Fruit fly (Drosophila melanogaster): ENCODE measurements around the gene CG7101.
A peak's percentile ranks its signal among the peaks of the same experiment; 100 is the strongest.

CG7101 gene

DNA sequence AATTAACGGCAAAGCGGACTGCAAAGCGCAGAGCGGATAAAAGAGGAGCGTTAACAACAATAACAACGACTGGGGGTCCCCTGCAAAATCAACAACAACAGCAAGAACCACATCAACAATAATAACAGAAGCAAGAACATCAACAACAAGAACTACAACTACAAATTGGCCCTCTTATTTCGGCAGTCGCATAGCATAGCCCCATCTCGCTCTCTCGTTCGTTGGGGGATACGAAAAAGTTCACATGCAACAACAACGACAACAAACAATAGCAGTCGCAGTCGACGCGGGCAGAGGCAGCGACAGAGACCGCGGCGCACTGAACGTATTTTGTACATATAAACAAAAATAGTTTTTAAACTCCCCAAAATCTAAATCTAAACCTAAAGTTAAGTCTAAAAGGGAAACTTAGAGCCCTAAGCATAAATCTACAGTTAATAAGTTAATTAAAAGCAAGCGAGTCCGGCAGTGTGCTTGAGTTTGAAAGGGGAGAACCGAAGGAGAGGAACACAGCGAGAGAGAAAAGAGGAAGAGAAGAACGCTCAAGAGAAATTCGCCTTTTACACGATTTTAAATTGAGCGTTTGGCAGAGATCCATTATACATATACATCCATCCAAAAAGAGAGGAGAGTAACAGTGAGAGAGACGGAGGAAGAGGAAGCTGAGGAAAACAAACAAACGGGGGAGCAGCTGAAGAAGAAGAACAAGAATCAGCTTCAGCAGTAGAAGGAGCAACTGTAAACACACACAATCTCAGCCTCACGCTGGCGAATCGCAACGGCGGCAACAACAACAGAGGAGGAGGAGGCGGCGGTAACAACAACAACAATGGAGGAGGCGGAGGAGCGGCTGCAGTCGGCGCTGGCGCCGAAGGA lies 34.3 kb downstream of the CG7101 start:
- TF ChIP-seq OdsH (GFP tag; optimal IDR thresholded peaks at IDR 0.05): no peak
- TF ChIP-seq CG9705 (GFP tag; optimal IDR thresholded peaks at IDR 0.05): no peak
- TF ChIP-seq Dif (GFP tag; optimal IDR thresholded peaks at IDR 0.05; ENCODE audit: partially characterized antibody): peak; percentile 19
- TF ChIP-seq dl (GFP tag; optimal IDR thresholded peaks at IDR 0.05; ENCODE audit: insufficient read depth in 1 of 2, partially characterized antibody in 2 of 2): peak in 1 of 2 experiments; percentile 61
- no peak for TF ChIP-seq dmrt93B (GFP tag; optimal IDR thresholded peaks at IDR 0.05)
- TF ChIP-seq pan (optimal IDR thresholded peaks at IDR 0.05): no peak
- TF ChIP-seq CG32264 (GFP tag; optimal IDR thresholded peaks at IDR 0.05): no peak
- TF ChIP-seq psq (GFP tag; optimal IDR thresholded peaks at IDR 0.05): peak; percentile 82
- TF ChIP-seq CrebA (GFP tag; optimal IDR thresholded peaks at IDR 0.05; ENCODE audit: borderline replicate concordance): no peak
- no peak for TF ChIP-seq HLH106 (tag; optimal IDR thresholded peaks at IDR 0.05)
- no peak for TF ChIP-seq ey (GFP tag; optimal IDR thresholded peaks at IDR 0.05)
- no peak for TF ChIP-seq Rel (GFP tag; optimal IDR thresholded peaks at IDR 0.05)
- peak; percentile 52 for TF ChIP-seq Rel (tag; optimal IDR thresholded peaks at IDR 0.05)
- no peak for TF ChIP-seq lola (GFP tag; optimal IDR thresholded peaks at IDR 0.05)

DNA sequence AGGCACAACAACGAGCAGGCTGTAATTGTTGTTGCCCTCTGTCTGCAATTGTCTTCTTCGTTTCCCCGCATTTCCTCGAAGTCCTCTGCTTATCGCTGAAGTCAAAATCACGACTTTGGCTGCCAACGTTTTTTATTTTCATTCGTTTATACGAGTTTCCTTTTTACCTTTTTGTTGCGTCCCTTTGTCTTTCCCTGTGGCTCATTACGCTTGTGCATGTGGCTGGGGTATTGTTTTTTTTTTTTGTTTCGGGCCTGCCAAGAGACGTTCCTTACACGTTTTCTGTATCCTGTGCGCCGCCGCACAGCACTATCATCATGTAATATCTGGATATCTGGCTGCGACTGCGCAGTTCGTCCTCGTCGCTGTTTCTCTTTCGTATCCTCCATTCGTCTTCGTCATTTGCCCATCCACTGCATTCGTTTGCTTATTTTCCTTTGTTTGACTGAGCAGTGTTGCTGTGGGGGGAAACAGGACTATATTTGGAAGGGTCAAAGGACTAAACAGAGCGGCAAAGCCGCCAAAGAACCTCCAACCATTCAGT lies 36.0 kb downstream of the CG7101 start:
- TF ChIP-seq sv (GFP tag; optimal IDR thresholded peaks at IDR 0.05) (no peak), psq (GFP tag; optimal IDR thresholded peaks at IDR 0.05) (peak; percentile 73), Hr83 (GFP tag; optimal IDR thresholded peaks at IDR 0.05; ENCODE audit: poor library complexity, severe bottlenecking) (no peak), pan (optimal IDR thresholded peaks at IDR 0.05) (no peak), Hnf4 (GFP tag; optimal IDR thresholded peaks at IDR 0.05) (no peak), GATAd (GFP tag; optimal IDR thresholded peaks at IDR 0.05) (no peak), N (GFP tag; optimal IDR thresholded peaks at IDR 0.05) (no peak), dmrt93B (GFP tag; optimal IDR thresholded peaks at IDR 0.05) (no peak)

DNA sequence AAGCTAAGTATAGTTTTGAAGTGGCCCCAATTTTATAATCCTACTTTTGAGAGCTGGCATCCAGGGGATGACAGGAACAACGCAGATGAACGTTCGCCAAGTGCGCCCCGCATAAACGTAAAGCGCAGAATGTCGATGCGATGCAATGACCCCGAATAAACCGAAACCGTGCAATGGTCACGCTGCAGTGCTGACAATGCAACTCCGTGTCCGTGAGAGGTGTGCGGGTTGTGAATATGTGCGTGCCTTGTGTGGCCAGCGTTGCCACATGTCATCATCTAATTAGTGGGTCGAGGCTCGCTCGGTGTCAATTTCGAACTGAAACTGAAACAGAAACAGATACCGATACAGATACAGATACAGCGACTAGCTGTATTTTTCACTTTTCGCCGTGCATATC lies 37.8 kb downstream of the CG7101 start:
- TF ChIP-seq usp (GFP tag; optimal IDR thresholded peaks at IDR 0.05) (no peak), Rel (GFP tag; optimal IDR thresholded peaks at IDR 0.05) (no peak), Rel (tag; optimal IDR thresholded peaks at IDR 0.05) (no peak), jim (GFP tag; optimal IDR thresholded peaks at IDR 0.05) (no peak), CG9705 (GFP tag; optimal IDR thresholded peaks at IDR 0.05) (no peak)

DNA sequence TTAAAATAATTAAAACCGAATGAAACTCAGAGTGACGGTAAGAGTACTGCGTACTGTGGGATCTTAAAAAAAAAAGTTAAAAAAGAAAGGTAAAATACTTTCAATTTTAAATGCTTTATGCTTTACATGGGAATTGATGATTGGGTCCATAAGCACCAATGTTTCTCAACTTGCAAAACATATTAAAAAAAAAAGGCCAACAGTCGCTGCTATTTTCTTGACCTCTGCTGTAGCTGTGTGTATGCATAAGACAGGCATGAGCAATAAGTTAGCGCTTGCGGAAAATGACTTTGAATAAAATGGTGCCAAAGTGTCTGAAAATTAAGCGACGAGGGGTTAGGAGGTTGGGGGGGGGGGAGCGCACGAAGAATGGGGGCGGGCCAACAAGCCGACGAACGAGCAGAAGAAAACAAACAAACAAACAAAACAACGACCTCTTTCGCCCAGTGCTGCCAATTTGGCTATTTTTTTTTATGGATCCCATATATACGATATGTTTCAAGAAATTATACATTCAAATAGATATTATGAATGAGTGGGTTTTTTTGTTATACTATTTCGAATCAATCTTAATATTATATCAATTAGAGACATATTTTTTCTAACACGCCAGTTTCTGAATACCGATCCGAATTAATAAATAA lies 39.2 kb downstream of the CG7101 start:
- peak; percentile 60 for TF ChIP-seq Sp1 (GFP tag; optimal IDR thresholded peaks at IDR 0.05)
- no peak for TF ChIP-seq Mio (GFP tag; optimal IDR thresholded peaks at IDR 0.05)
- TF ChIP-seq Abd-B (GFP tag; optimal IDR thresholded peaks at IDR 0.05): no peak
- peak; percentile 72 for TF ChIP-seq fru (GFP tag; optimal IDR thresholded peaks at IDR 0.05)
- TF ChIP-seq Myc (optimal IDR thresholded peaks at IDR 0.05): peak; percentile 49
- TF ChIP-seq OdsH (GFP tag; optimal IDR thresholded peaks at IDR 0.05): peak; percentile 56
- peak in 1 of 2 experiments; percentile 71 for TF ChIP-seq foxo (GFP tag; optimal IDR thresholded peaks at IDR 0.05)
- TF ChIP-seq sv (GFP tag; optimal IDR thresholded peaks at IDR 0.05): no peak
- TF ChIP-seq rgr (GFP tag; optimal IDR thresholded peaks at IDR 0.05): peak; percentile 67
- TF ChIP-seq psq (GFP tag; optimal IDR thresholded peaks at IDR 0.05): peak; percentile 54
- peak; percentile 39 for TF ChIP-seq HLH106 (tag; optimal IDR thresholded peaks at IDR 0.05)
- peak; percentile 64 for TF ChIP-seq br (GFP tag; optimal IDR thresholded peaks at IDR 0.05)
- TF ChIP-seq Hnf4 (GFP tag; optimal IDR thresholded peaks at IDR 0.05): no peak
- TF ChIP-seq usp (GFP tag; optimal IDR thresholded peaks at IDR 0.05): no peak
- TF ChIP-seq Hr83 (GFP tag; optimal IDR thresholded peaks at IDR 0.05; ENCODE audit: poor library complexity, severe bottlenecking): peak; percentile 57
- TF ChIP-seq woc (GFP tag; optimal IDR thresholded peaks at IDR 0.05): peak; percentile 27
- TF ChIP-seq dmrt93B (GFP tag; optimal IDR thresholded peaks at IDR 0.05): no peak
- peak; percentile 64 for TF ChIP-seq ey (GFP tag; optimal IDR thresholded peaks at IDR 0.05)
- peak; percentile 19 for TF ChIP-seq CG32264 (GFP tag; optimal IDR thresholded peaks at IDR 0.05)
- no peak for TF ChIP-seq dsf (GFP tag; optimal IDR thresholded peaks at IDR 0.05; ENCODE audit: borderline replicate concordance)
- no peak for TF ChIP-seq sage (GFP tag; optimal IDR thresholded peaks at IDR 0.05)
- TF ChIP-seq GATAd (GFP tag; optimal IDR thresholded peaks at IDR 0.05): no peak
- no peak for TF ChIP-seq lola (GFP tag; optimal IDR thresholded peaks at IDR 0.05)
- TF ChIP-seq h (GFP tag; optimal IDR thresholded peaks at IDR 0.05): peak; percentile 62
